Fruit fly (Drosophila melanogaster) whole organism, embryonic: ENCODE data around the gene CG2076.

Experiments
- CG12942 ChIP-seq: fragments of 200-800 bp; sonication (Bioruptor generic); optimal IDR thresholded peaks from 3 replicates; lab custom pipeline; 2016; ENCODE audit warnings: missing biosample characterization, missing genetic modification characterization
- CG2889 ChIP-seq: fragments of 200-800 bp; sonication (Bioruptor generic); IDR thresholded peaks from 3 replicates; pipeline ENCODE4 v1.3.6; 2022; ENCODE audit warnings: missing biosample characterization, missing genetic modification characterization
- CG5953 ChIP-seq: fragments of 200-800 bp; sonication (Bioruptor generic); IDR thresholded peaks from 2 replicates; pipeline ENCODE4 v1.3.6; 2022; ENCODE audit warnings: missing biosample characterization, missing genetic modification characterization
- CG6175 ChIP-seq: fragments of 200-800 bp; sonication (Bioruptor generic); IDR thresholded peaks from 3 replicates; pipeline ENCODE4 v1.3.6; 2022; ENCODE audit warnings: missing biosample characterization, missing genetic modification characterization
- Hsf ChIP-seq: fragments of 200-800 bp; sonication (Bioruptor generic); optimal IDR thresholded peaks from 3 replicates; lab custom pipeline; 2016; ENCODE audit warnings: missing biosample characterization, missing genetic modification characterization
- Sox100B ChIP-seq: fragments of 200-800 bp; sonication (Bioruptor generic); optimal IDR thresholded peaks from 3 replicates; lab custom pipeline; 2018; ENCODE audit warnings: missing biosample characterization, mild to moderate bottlenecking, missing genetic modification characterization
- hbn ChIP-seq: fragments of 200-800 bp; sonication (Bioruptor generic); IDR thresholded peaks from 2 replicates; pipeline ENCODE4 v1.3.6; 2022; ENCODE audit warnings: missing biosample characterization, missing genetic modification characterization; ENCODE audit not compliant: partially characterized antibody
- inv ChIP-seq: fragments of 200-800 bp; sonication (Bioruptor generic); IDR thresholded peaks from 2 replicates; pipeline ENCODE4 v1.3.6; 2022; ENCODE audit warnings: missing biosample characterization, missing genetic modification characterization; ENCODE audit not compliant: partially characterized antibody
- ttk ChIP-seq: fragments of 200-800 bp; sonication (Bioruptor generic); IDR thresholded peaks from 2 replicates; pipeline ENCODE4 v2.1.2; 2022; ENCODE audit warnings: missing biosample characterization, missing genetic modification characterization

dm6 chrX:11083007-11083406 lies 7.0 kb upstream of the CG2076 start:
- TF ChIP-seq Hsf (no peak), Sox100B (GFP tag; lab: Kevin White, UChicago) (no peak), CG5953 (GFP tag; lab: Robert Waterston, UW) (no peak), CG6175 (GFP tag; lab: Robert Waterston, UW) (no peak), ttk (GFP tag; lab: Robert Waterston, UW) (no peak), CG2889 (GFP tag; lab: Robert Waterston, UW) (no peak), inv (no peak), CG12942 (GFP tag; lab: Kevin White, UChicago) (no peak), hbn (no peak)
